Worm (Caenorhabditis elegans): ENCODE results near the gene F46B6.6.

- TF ChIP-seq flt-1 (GFP tag; IDR thresholded peaks at IDR 0.05) (no peak), cog-1 (tag; optimal IDR thresholded peaks at IDR 0.05) (no peak), ztf-29 (GFP tag; IDR thresholded peaks at IDR 0.05) (no peak), tab-1 (GFP tag; IDR thresholded peaks at IDR 0.05) (no peak), ref-1 (GFP tag; conservative IDR thresholded peaks at IDR 0.05) (no peak), ztf-23 (GFP tag; IDR thresholded peaks at IDR 0.05) (no peak), T22C8.4 (GFP tag; IDR thresholded peaks at IDR 0.05) (no peak), med-1 (GFP tag; optimal IDR thresholded peaks at IDR 0.05; ENCODE audit: insufficient read depth) (no peak), klf-2 (GFP tag; conservative IDR thresholded peaks at IDR 0.05) (no peak)
Observed at ce11 chrV:9755725-9756124, 30.9 kb downstream of the F46B6.6 start, which contains the start of gene F58E6.8.

Data from whole organism, midembryonic.